Worm (Caenorhabditis elegans) whole organism, L4/young adult: ENCODE data around the gene M01B2.12.
"Not testable (repeated sequence)": the region's sequence is repeated elsewhere in the genome, so short reads cannot be mapped to it uniquely, and the experiment has no call there.

Experiments used
- W03F9.2 ChIP-seq: fragments of 150-350 bp; optimal IDR thresholded peaks from 2 replicates; lab custom pipeline; 2014; ENCODE audit warnings: missing biosample characterization, missing genetic modification characterization
- dao-5 ChIP-seq: sonication (generic microtip); optimal IDR thresholded peaks from 2 replicates; lab custom pipeline; 2016; ENCODE audit warnings: missing genotype, missing genetic modification characterization, moderate library complexity, missing compliant biosample characterization
- him-1 ChIP-seq: sonication (generic microtip); optimal IDR thresholded peaks from 2 replicates; lab custom pipeline; 2016; ENCODE audit warnings: missing genotype, missing genetic modification reagents, missing genetic modification characterization, missing compliant biosample characterization

Gene M01B2.12

DNA sequence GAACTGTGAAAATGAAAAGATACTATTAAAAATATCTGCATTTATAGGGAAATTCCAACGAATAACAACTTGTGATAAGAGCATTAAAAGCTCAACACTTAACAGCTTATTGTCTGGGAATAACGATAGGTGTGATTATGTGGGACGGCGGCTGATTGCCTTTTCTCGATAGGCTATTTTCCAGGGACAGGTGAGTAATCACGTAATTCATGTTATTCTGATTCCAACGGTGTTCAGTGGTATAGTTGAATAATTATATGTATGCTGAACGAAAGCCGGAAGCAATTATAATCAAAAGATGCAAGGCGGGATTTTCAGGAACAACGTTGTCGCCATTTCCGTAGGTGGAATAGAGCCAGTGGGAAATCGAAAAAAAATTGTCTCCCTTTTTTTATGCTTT is 12.9 kb upstream of the M01B2.12 start, which contains the start of gene srw-17:
Gene srw-17 (minus strand): TSS at position 101 of the 400 bp plus-strand sequence.
- TF ChIP-seq W03F9.2 (tag; lab: Kevin White, UChicago), result no peak

DNA sequence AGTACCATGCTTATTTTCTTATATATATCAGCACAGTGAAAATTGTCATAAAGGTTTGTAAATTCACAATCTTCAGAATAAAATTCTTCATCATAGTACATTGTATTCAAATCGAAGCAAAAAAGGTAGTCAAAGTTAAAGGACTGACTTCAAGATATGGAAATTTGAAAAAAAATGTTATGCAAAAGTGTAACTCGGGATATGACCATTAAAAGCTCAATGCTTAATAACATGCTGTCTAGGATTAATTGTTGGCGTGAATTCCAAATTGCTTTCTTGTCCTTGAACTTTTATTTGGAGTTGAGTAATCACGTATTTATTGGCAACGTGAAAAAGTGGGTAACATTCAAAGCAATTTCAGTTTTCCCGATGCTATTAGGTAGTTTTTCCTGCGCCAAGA is 10.7 kb upstream of the M01B2.12 start, which contains the start of gene srw-16:
Gene srw-16 (minus strand): TSS at position 101 of the 400 bp plus-strand sequence.
- TF ChIP-seq dao-5 (tag; lab: Kevin White, UChicago) (no peak), him-1 (no peak), W03F9.2 (tag; lab: Kevin White, UChicago) (no peak)

DNA sequence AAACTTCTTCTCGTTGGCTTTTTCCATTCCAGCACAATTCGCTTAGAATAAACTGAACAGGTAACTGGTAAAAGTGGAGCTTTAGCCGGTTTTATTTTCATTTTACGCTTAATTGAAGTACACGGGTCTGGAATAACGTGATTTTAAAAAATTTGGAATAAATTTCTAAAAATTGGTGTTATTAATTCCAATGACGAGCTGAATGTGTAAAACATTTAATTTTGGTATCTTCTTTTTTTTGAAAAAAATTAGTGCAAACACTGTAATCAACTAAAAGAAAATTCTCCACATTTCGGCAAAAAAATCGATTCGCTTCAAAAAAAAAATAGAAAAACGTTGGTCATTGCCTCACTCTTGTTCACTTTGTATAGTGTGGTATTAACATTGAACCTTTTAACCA is 8.2 kb upstream of the M01B2.12 start, which contains the start of gene T10H4.4:
Gene T10H4.4 (minus strand): TSS at position 101 of the 400 bp plus-strand sequence.
- no peak for TF ChIP-seq W03F9.2 (tag; lab: Kevin White, UChicago)
- TF ChIP-seq dao-5 (tag; lab: Kevin White, UChicago), result no peak
- TF ChIP-seq him-1, result no peak

- TF ChIP-seq him-1 (no peak), W03F9.2 (tag; lab: Kevin White, UChicago) (no peak), dao-5 (tag; lab: Kevin White, UChicago) (no peak)
Observed at ce11 chrV:15268302-15268701, 4.3 kb upstream of the M01B2.12 start, which contains the start of gene srw-22. Gene srw-22, plus strand, starts transcription at chrV:15268602.

DNA sequence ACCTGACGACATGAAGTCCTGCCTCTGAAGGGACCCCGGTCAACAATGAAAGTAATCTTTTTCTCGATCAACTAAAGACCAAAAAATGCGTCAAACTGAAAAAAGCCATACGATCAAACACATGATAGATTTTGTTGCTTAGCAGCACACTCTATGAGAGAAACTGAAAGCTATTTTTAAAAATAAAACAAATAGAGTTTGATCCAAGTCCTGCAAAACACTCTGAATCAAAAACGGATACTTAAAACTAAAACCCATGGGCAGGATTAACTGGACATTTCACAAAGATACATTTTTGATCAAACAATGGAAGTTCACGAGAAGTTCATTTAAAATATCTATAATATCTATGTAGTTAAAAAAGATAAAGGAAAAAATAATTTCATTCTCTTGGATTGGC is 3.4 kb upstream of the M01B2.12 start, which contains the start of gene T10H4.13:
Gene T10H4.13 (minus strand): TSS at position 101 of the 400 bp plus-strand sequence.
- TF ChIP-seq W03F9.2 (tag; lab: Kevin White, UChicago), result no peak
- TF ChIP-seq him-1, result no peak
- TF ChIP-seq dao-5 (tag; lab: Kevin White, UChicago), result no peak

ce11 chrV:15265814-15266213 is 1.8 kb upstream of the M01B2.12 start, which contains the start of gene M01B2.13:
Gene M01B2.13, minus strand, starts transcription at chrV:15265914.
- TF ChIP-seq dao-5 (tag; lab: Kevin White, UChicago) (no peak), W03F9.2 (tag; lab: Kevin White, UChicago) (no peak), him-1 (no peak)

- TF ChIP-seq W03F9.2 (tag; lab: Kevin White, UChicago); dao-5 (tag; lab: Kevin White, UChicago); him-1: not testable (repeated sequence)
Observed at ce11 chrV:15262336-15262735, 1.7 kb downstream of the M01B2.12 start, which contains the start of gene M01B2.10. Gene M01B2.10, minus strand, starts transcription at chrV:15262436.

ce11 chrV:15259904-15260303 is 4.1 kb downstream of the M01B2.12 start, which contains the start of gene M01B2.8:
Gene M01B2.8, plus strand, starts transcription at chrV:15260204.
- TF ChIP-seq W03F9.2 (tag; lab: Kevin White, UChicago) (no peak), him-1 (no peak)

ce11 chrV:15259049-15259448 is 5.0 kb downstream of the M01B2.12 start, which contains the start of gene srsx-37:
Gene srsx-37, minus strand, starts transcription at chrV:15259149.
- no peak for TF ChIP-seq W03F9.2 (tag; lab: Kevin White, UChicago)
- no peak for TF ChIP-seq dao-5 (tag; lab: Kevin White, UChicago)
- TF ChIP-seq him-1, result no peak

- TF ChIP-seq dao-5 (tag; lab: Kevin White, UChicago); W03F9.2 (tag; lab: Kevin White, UChicago); him-1: not testable (repeated sequence)
Observed at ce11 chrV:15256669-15257068, 7.4 kb downstream of the M01B2.12 start, which contains the start of gene srsx-39. Gene srsx-39, minus strand, starts transcription at chrV:15256769.

- TF ChIP-seq him-1 (no peak), W03F9.2 (tag; lab: Kevin White, UChicago) (no peak), dao-5 (tag; lab: Kevin White, UChicago) (no peak)
Observed at ce11 chrV:15253529-15253928, 10.5 kb downstream of the M01B2.12 start, which contains the start of gene srbc-75. Gene srbc-75, plus strand, starts transcription at chrV:15253829.

ce11 chrV:15252082-15252481 is 11.9 kb downstream of the M01B2.12 start, which contains the start of gene srbc-76:
Gene srbc-76, plus strand, starts transcription at chrV:15252382.
- no peak for TF ChIP-seq W03F9.2 (tag; lab: Kevin White, UChicago)
- TF ChIP-seq him-1, result no peak
- no peak for TF ChIP-seq dao-5 (tag; lab: Kevin White, UChicago)

DNA sequence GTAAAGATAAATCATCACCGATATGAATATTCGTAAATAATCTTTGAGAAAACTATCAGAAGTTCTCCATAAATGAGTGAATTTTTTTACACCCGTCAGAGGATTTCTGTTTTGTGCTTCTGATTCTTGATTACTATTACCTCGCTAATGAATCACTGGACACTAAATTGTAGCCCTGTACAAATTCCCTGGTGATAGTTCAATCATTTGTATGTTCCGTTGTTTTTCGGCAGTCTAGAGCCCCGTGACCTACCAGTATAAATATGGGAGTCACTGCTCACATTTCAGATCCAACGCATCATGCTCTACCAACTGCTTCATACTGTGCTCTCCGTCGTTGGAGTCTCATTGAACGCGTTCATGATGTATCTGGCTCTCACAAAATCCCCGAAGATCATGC is 13.7 kb downstream of the M01B2.12 start, which contains the start of gene srd-28:
Gene srd-28 (plus strand): TSS at position 301 of the 400 bp plus-strand sequence.
- TF ChIP-seq dao-5 (tag; lab: Kevin White, UChicago); him-1; W03F9.2 (tag; lab: Kevin White, UChicago): not testable (repeated sequence)

DNA sequence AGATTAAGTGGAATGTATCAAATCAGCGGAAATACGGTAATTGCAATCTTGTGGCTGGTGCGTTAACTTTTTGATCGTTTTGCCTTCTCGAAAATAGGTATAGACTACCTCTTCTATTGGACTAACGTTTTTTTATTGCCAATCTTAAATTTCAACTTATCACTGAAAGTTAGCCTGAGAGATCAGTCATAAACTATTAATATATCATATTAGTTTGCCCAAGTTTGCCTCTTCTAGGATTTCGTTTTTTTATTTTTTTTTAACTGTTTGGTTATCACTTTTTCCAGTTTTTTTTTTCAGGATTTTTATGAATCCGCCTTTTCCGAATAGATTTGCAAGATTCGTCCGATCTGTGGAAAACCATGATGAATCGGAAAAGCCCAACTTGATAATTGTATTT is 19.6 kb downstream of the M01B2.12 start, which contains the start of gene kin-30:
Gene kin-30 (plus strand): TSS at position 301 of the 400 bp plus-strand sequence.
- TF ChIP-seq him-1 (no peak), W03F9.2 (tag; lab: Kevin White, UChicago) (no peak), dao-5 (tag; lab: Kevin White, UChicago) (no peak)
